Fruit fly (Drosophila melanogaster) Kc167 (cell line): ENCODE results near the gene CG14300.

Source experiments
- Myc ChIP-seq: fragments of >200 bp; optimal IDR thresholded peaks from 2 replicates; lab custom pipeline; 2017; ENCODE audit warnings: missing external identifiers
- Sin3A ChIP-seq: fragments of >200 bp; optimal IDR thresholded peaks from 2 replicates; lab custom pipeline; 2018; ENCODE audit warnings: missing external identifiers
- insv ChIP-seq: fragments of >200 bp; optimal IDR thresholded peaks from 3 replicates; lab custom pipeline; 2018; ENCODE audit warnings: missing external identifiers
- psq ChIP-seq: fragments of >200 bp; optimal IDR thresholded peaks from 2 replicates; lab custom pipeline; 2017; ENCODE audit warnings: missing external identifiers

DNA sequence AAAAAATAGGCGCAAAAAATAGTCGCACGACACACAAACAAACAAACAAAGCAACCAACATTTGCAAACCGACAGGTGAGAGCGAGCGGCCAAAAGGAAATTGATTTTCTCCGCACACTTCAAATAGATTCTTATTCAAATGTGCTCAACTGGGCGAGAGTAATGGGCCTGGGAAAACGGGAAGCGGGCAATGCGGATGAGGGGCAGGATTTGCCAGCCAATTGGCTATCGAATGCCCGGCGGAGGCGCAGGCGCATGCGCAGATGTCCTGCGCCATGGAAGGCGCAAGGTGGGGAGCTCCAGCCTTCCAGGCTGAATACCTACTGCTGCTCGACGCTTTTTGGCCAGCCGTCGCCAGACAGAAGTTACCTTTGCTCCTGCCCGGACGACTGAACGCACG, 11.6 kb upstream of the CG14300 start, which contains the start of the genes ChAT and VAChT:
- TF ChIP-seq Sin3A (lab: Kevin White, UChicago) (no peak), psq (lab: Kevin White, UChicago) (no peak), insv (lab: Kevin White, UChicago) (no peak), Myc (lab: Kevin White, UChicago) (no peak)
